Worm (Caenorhabditis elegans): ENCODE results near the gene tyra-3.

ce11 chrX:4960910-4961680 lies 13.2 kb downstream of the tyra-3 start:
- no peak for TF ChIP-seq dao-5 (tag; optimal IDR thresholded peaks at IDR 0.05)
- no peak for TF ChIP-seq him-1 (tag; optimal IDR thresholded peaks at IDR 0.05)
- no peak for TF ChIP-seq W03F9.2 (tag; optimal IDR thresholded peaks at IDR 0.05)
